Worm (Caenorhabditis elegans) whole organism, L1 larva: ENCODE measurements around the gene Y43F8C.6.

ENCODE experiments used
- C16A3.4 ChIP-seq: fragments of 150-350 bp; optimal IDR thresholded peaks from 2 replicates; lab custom pipeline; 2014; ENCODE audit warnings: missing biosample characterization, missing genetic modification characterization
- C34B4.2 ChIP-seq: sonication (generic microtip); optimal IDR thresholded peaks from 2 replicates; lab custom pipeline; 2017; ENCODE audit warnings: mild to moderate bottlenecking, missing genetic modification characterization, missing compliant biosample characterization
- F16B12.6 ChIP-seq: fragments of 150-350 bp; optimal IDR thresholded peaks from 2 replicates; lab custom pipeline; 2014; ENCODE audit warnings: missing biosample characterization, missing genetic modification characterization
- Y116A8C.19 ChIP-seq: sonication (generic microtip); optimal IDR thresholded peaks from 2 replicates; lab custom pipeline; 2016; ENCODE audit warnings: missing compliant biosample characterization, missing genetic modification characterization, borderline replicate concordance
- aha-1 ChIP-seq: fragments of 150-350 bp; optimal IDR thresholded peaks from 2 replicates; lab custom pipeline; 2014; ENCODE audit warnings: missing biosample characterization, missing genetic modification characterization
- blmp-1 ChIP-seq: fragments of 150-350 bp; optimal IDR thresholded peaks from 2 replicates; lab custom pipeline; 2014; ENCODE audit warnings: missing biosample characterization, missing genetic modification characterization
- ceh-63 ChIP-seq: fragments of 200-800 bp; sonication (Bioruptor generic); optimal IDR thresholded peaks from 2 replicates; lab custom pipeline; 2018; ENCODE audit warnings: mild to moderate bottlenecking, missing genetic modification characterization, missing compliant biosample characterization
- ceh-8 ChIP-seq: fragments of 200-800 bp; sonication (Bioruptor generic); optimal IDR thresholded peaks from 2 replicates; lab custom pipeline; 2018; ENCODE audit warnings: mild to moderate bottlenecking, missing genetic modification characterization, moderate library complexity, missing compliant biosample characterization
- dpl-1 ChIP-seq, 3 experiments: fragments of 150-350 bp in 2 of 3; sonication (generic microtip) in 1 of 3; optimal IDR thresholded peaks; 2 replicates each; lab custom pipeline; 2014 to 2017; ENCODE audit warnings: missing biosample characterization in 3 of 3, missing genetic modification characterization in 3 of 3, missing genetic modification reagents in 3 of 3
- dsc-1 ChIP-seq: sonication (generic microtip); optimal IDR thresholded peaks from 2 replicates; lab custom pipeline; 2016; ENCODE audit warnings: mild to moderate bottlenecking, missing genetic modification characterization, missing compliant biosample characterization
- efl-1 ChIP-seq, 4 experiments: fragments of 150-350 bp; optimal IDR thresholded peaks in 3 of 4; peaks in 1 of 4; 1 replicate in 1 of 4; 2 replicates in 3 of 4; lab custom pipeline; 2014; ENCODE audit warnings: missing biosample characterization in 2 of 4, missing genetic modification characterization in 2 of 4, missing genetic modification reagents in 2 of 4
- efl-3 ChIP-seq: fragments of 200-800 bp; sonication (Bioruptor generic); optimal IDR thresholded peaks from 2 replicates; lab custom pipeline; 2018; ENCODE audit warnings: mild to moderate bottlenecking, missing genetic modification characterization, missing compliant biosample characterization
- elt-2 ChIP-seq: sonication (generic microtip); optimal IDR thresholded peaks from 2 replicates; lab custom pipeline; 2016; ENCODE audit warnings: missing genetic modification characterization, mild to moderate bottlenecking, inconsistent platforms, missing compliant biosample characterization, missing genetic modification reagents
- fkh-10 ChIP-seq: sonication (generic microtip); optimal IDR thresholded peaks from 2 replicates; lab custom pipeline; 2017; ENCODE audit warnings: missing biosample characterization, missing genetic modification reagents, missing genetic modification characterization
- fos-1 ChIP-seq: fragments of 150-350 bp; optimal IDR thresholded peaks from 2 replicates; lab custom pipeline; 2014; ENCODE audit warnings: missing biosample characterization, missing genetic modification characterization
- hlh-4 ChIP-seq: sonication (generic microtip); optimal IDR thresholded peaks from 2 replicates; lab custom pipeline; 2016; ENCODE audit warnings: mild to moderate bottlenecking, missing genetic modification characterization, missing compliant biosample characterization
- jun-1 ChIP-seq: fragments of 150-350 bp; optimal IDR thresholded peaks from 2 replicates; lab custom pipeline; 2014; ENCODE audit warnings: missing biosample characterization, missing genetic modification reagents, missing genetic modification characterization
- lin-13 ChIP-seq: fragments of 150-350 bp; optimal IDR thresholded peaks from 2 replicates; lab custom pipeline; 2014; ENCODE audit warnings: missing biosample characterization, missing genetic modification reagents, missing genetic modification characterization
- lin-14 ChIP-seq: fragments of 200-800 bp; sonication (Bioruptor generic); optimal IDR thresholded peaks from 2 replicates; lab custom pipeline; 2018; ENCODE audit warnings: mild to moderate bottlenecking, missing genetic modification characterization, moderate library complexity, missing compliant biosample characterization
- lin-35 ChIP-seq, 2 experiments: fragments of 150-350 bp; optimal IDR thresholded peaks; 2 replicates each; lab custom pipeline; 2014; ENCODE audit warnings: missing biosample characterization in 2 of 2, missing genetic modification characterization in 2 of 2, missing genetic modification reagents in 2 of 2
- lin-39 ChIP-seq: fragments of 150-350 bp; optimal IDR thresholded peaks from 2 replicates; lab custom pipeline; 2014; ENCODE audit warnings: missing biosample characterization, missing genetic modification reagents, missing genetic modification characterization
- mab-9 ChIP-seq: fragments of 200-800 bp; sonication (Bioruptor generic); IDR thresholded peaks from 2 replicates; pipeline ENCODE4 v1.3.6; 2022; ENCODE audit warnings: missing genetic modification reagents, missing genetic modification characterization, missing compliant biosample characterization
- nhr-11 ChIP-seq: fragments of 150-350 bp; optimal IDR thresholded peaks from 2 replicates; lab custom pipeline; 2014; ENCODE audit warnings: missing biosample characterization, missing genetic modification characterization
- nhr-71 ChIP-seq: sonication (generic microtip); optimal IDR thresholded peaks from 2 replicates; lab custom pipeline; 2016; ENCODE audit warnings: mild to moderate bottlenecking, missing genetic modification characterization, moderate library complexity, missing compliant biosample characterization
- nhr-76 ChIP-seq: sonication (generic microtip); optimal IDR thresholded peaks from 2 replicates; lab custom pipeline; 2017; ENCODE audit warnings: missing biosample characterization, missing genetic modification characterization
- nhr-84 ChIP-seq: sonication (generic microtip); optimal IDR thresholded peaks from 2 replicates; lab custom pipeline; 2017; ENCODE audit warnings: missing biosample characterization, missing genetic modification characterization
- nhr-85 ChIP-seq: sonication (generic microtip); peaks from one replicate; lab custom pipeline; 2016; ENCODE audit warnings: missing genetic modification characterization, inconsistent platforms, missing compliant biosample characterization
- nhr-90 ChIP-seq: sonication (generic microtip); optimal IDR thresholded peaks from 2 replicates; lab custom pipeline; 2016; ENCODE audit warnings: mild to moderate bottlenecking, missing genetic modification characterization, missing compliant biosample characterization; ENCODE audit not compliant: poor library complexity
- rnt-1 ChIP-seq: sonication (generic microtip); optimal IDR thresholded peaks from 2 replicates; lab custom pipeline; 2016; ENCODE audit warnings: mild to moderate bottlenecking, missing genetic modification characterization, moderate library complexity, missing compliant biosample characterization
- skn-1 ChIP-seq: fragments of 150-350 bp; optimal IDR thresholded peaks from 2 replicates; lab custom pipeline; 2014; ENCODE audit warnings: missing biosample characterization, missing genetic modification characterization
- snpc-4 ChIP-seq: fragments of 150-350 bp; optimal IDR thresholded peaks from 2 replicates; lab custom pipeline; 2014; ENCODE audit warnings: missing biosample characterization, missing genetic modification characterization
- sox-4 ChIP-seq: sonication (generic microtip); optimal IDR thresholded peaks from 2 replicates; lab custom pipeline; 2016; ENCODE audit warnings: missing genetic modification characterization, missing compliant biosample characterization
- sup-37 ChIP-seq: fragments of 200-800 bp; sonication (Bioruptor generic); optimal IDR thresholded peaks from 2 replicates; lab custom pipeline; 2018; ENCODE audit warnings: mild to moderate bottlenecking, missing genetic modification characterization, missing compliant biosample characterization
- tlp-1 ChIP-seq: fragments of 150-350 bp; optimal IDR thresholded peaks from 2 replicates; lab custom pipeline; 2014; ENCODE audit warnings: missing biosample characterization, missing genetic modification characterization
- unc-130 ChIP-seq: fragments of 150-350 bp; optimal IDR thresholded peaks from 2 replicates; lab custom pipeline; 2017; ENCODE audit warnings: missing biosample characterization, missing genetic modification characterization, inconsistent platforms
- unc-62 ChIP-seq: fragments of 150-350 bp; optimal IDR thresholded peaks from 2 replicates; lab custom pipeline; 2014; ENCODE audit warnings: missing biosample characterization, missing genetic modification reagents, missing genetic modification characterization
- vab-15 ChIP-seq: sonication (generic microtip); optimal IDR thresholded peaks from 2 replicates; lab custom pipeline; 2017; ENCODE audit warnings: missing genotype, mild to moderate bottlenecking, missing genetic modification characterization, missing compliant biosample characterization
- ztf-4 ChIP-seq: fragments of 150-350 bp; optimal IDR thresholded peaks from 2 replicates; lab custom pipeline; 2014; ENCODE audit warnings: missing biosample characterization, missing genetic modification characterization

Gene Y43F8C.6

DNA sequence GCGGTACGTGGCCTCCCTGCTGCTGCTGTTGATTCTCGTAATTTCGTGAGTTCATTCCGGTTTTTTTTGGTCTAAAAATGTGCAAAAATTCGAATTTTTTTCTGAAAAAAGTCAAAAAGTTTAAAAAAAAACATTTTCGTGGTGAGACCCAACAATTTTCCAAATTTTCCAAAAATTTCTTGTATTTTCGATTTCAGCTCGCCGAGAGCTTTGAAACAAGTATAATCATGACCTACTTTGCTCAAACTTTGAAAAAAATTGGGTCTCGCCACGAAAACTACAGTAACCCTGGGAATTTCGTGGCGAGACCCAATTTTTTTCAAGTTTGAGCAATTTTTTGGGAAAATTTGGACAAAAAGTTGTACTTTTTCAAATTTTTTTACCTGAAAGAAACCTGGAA lies at the start of gene Y43F8C.6:
Y43F8C.6 (minus strand) TSS at position 101 of the 400 bp plus-strand sequence.
- TF ChIP-seq sox-4 (tag; lab: Kevin White, UChicago) (no peak), nhr-85 (peak; percentile 47)

- TF ChIP-seq lin-14: no peak
These were observed 33.8 kb upstream of the Y43F8C.6 start, which contains the start of gene mrp-7 for ce11 chrV:19674543-19674942. mrp-7 (plus strand) TSS chrV:19674843.

DNA sequence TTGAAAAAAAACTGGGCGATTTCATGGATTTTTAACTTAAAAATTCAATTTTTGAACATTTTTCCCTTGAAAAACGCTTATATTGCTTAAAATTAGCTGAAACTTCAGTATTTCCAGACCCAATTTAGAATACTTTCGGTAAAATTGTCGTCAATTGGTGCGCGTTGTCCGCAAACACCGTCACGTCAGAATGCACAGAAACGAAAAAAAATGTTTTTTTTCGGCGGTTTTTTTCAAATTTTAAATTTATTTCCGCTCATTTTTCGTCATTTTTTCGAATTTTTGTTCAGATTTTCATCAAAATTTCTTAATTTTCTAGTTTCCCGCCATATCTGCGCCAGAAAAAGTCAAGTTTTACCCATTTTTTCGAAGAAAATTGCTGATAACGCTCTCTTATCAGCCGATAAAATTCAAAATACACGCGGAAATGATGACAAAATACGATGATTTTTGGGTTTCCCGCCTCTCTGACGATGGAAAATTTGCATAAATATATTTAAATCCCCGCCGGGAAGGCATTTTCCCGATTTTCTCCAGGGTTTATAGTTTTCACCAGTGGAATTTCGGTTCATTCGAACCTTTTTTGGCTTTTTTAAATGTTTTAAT lies 32.7 kb upstream of the Y43F8C.6 start:
- no peak for TF ChIP-seq fos-1
- peak in 1 of 2 experiments; percentile 25 for TF ChIP-seq lin-35 (GFP tag; optimal IDR thresholded peaks at IDR 0.05; lab: Kevin White, UChicago)
- no peak for TF ChIP-seq sup-37 (GFP tag; lab: Kevin White, UChicago)
- peak; percentile 64 for TF ChIP-seq F16B12.6 (tag; lab: Kevin White, UChicago)
- peak; percentile 29 to 60 (median 33) for TF ChIP-seq dpl-1 (GFP tag; optimal IDR thresholded peaks at IDR 0.05; lab: Kevin White, UChicago)
- no peak for TF ChIP-seq unc-62 (GFP tag; lab: Kevin White, UChicago)
- no peak for TF ChIP-seq mab-9
- no peak for TF ChIP-seq ztf-4 (tag; lab: Kevin White, UChicago)
- no peak for TF ChIP-seq vab-15 (tag; lab: Kevin White, UChicago)
- peak; percentile 70 to 81 for TF ChIP-seq efl-1 (optimal IDR thresholded peaks at IDR 0.05; lab: Kevin White, UChicago)
- peak; percentile 73 to 95 for TF ChIP-seq efl-1 (GFP tag; optimal IDR thresholded peaks at IDR 0.05 in 1 of 2; lab: Kevin White, UChicago)
- TF ChIP-seq elt-2 (tag; lab: Kevin White, UChicago): peak; percentile 12
- TF ChIP-seq dsc-1 (tag; lab: Kevin White, UChicago): no peak
- no peak for TF ChIP-seq aha-1
- no peak for TF ChIP-seq Y116A8C.19 (tag; lab: Kevin White, UChicago)
- TF ChIP-seq tlp-1 (tag; lab: Kevin White, UChicago): no peak

ce11 chrV:19672357-19672756 lies 31.6 kb upstream of the Y43F8C.6 start:
- no peak for TF ChIP-seq efl-3
- peak; percentile 65 for TF ChIP-seq elt-2 (tag; lab: Kevin White, UChicago)
- peak in 1 of 2 experiments; percentile 9 for TF ChIP-seq lin-35 (GFP tag; optimal IDR thresholded peaks at IDR 0.05; lab: Kevin White, UChicago)
- TF ChIP-seq ceh-8 (GFP tag; lab: Kevin White, UChicago): no peak
- no peak for TF ChIP-seq lin-39
- no peak for TF ChIP-seq fkh-10 (GFP tag; lab: Kevin White, UChicago)
- TF ChIP-seq blmp-1 (tag; lab: Kevin White, UChicago): no peak
- TF ChIP-seq nhr-76 (tag; lab: Kevin White, UChicago): no peak
- TF ChIP-seq vab-15 (tag; lab: Kevin White, UChicago): no peak
- no peak for TF ChIP-seq nhr-84 (tag; lab: Kevin White, UChicago)
- TF ChIP-seq efl-1 (optimal IDR thresholded peaks at IDR 0.05; lab: Kevin White, UChicago): no peak
- TF ChIP-seq efl-1 (GFP tag; optimal IDR thresholded peaks at IDR 0.05 in 1 of 2; lab: Kevin White, UChicago): peak in 1 of 2 experiments; percentile 31
- TF ChIP-seq skn-1 (tag; lab: Kevin White, UChicago): peak; percentile 72
- TF ChIP-seq, all 84 proteins: peak for 4

ce11 chrV:19671816-19672215 lies 31.1 kb upstream of the Y43F8C.6 start:
- TF ChIP-seq unc-130 (tag; lab: Kevin White, UChicago) (no peak), C16A3.4 (no peak), hlh-4 (no peak), lin-35 (GFP tag; optimal IDR thresholded peaks at IDR 0.05; lab: Kevin White, UChicago) (no peak), jun-1 (tag; lab: Kevin White, UChicago) (no peak), rnt-1 (tag; lab: Kevin White, UChicago) (no peak), nhr-71 (no peak), lin-13 (GFP tag; lab: Kevin White, UChicago) (no peak), nhr-90 (no peak), nhr-11 (no peak), snpc-4 (no peak), C34B4.2 (tag; lab: Kevin White, UChicago) (no peak), tlp-1 (tag; lab: Kevin White, UChicago) (no peak), nhr-85 (no peak), blmp-1 (tag; lab: Kevin White, UChicago) (no peak), efl-3 (no peak), ceh-63 (GFP tag; lab: Kevin White, UChicago) (no peak)
- TF ChIP-seq, all 84 proteins: peak for 0
